Worm (Caenorhabditis elegans) whole organism, midembryonic: ENCODE measurements around the gene ges-1.

ENCODE experiments used
- T22C8.4 ChIP-seq: fragments of 200-800 bp; sonication (Bioruptor generic); IDR thresholded peaks from 2 replicates; pipeline ENCODE4 v1.3.6; 2022; ENCODE audit warnings: missing genetic modification characterization, missing compliant biosample characterization
- flt-1 ChIP-seq: fragments of 200-800 bp; sonication (Bioruptor generic); IDR thresholded peaks from 2 replicates; pipeline ENCODE4 v1.3.6; 2022; ENCODE audit warnings: missing genetic modification characterization, missing compliant biosample characterization
- klf-2 ChIP-seq: fragments of 200-800 bp; sonication (Bioruptor generic); conservative IDR thresholded peaks from 2 replicates; pipeline ENCODE4 v1.3.6; 2022; ENCODE audit warnings: missing genetic modification reagents, missing genetic modification characterization, missing compliant biosample characterization
- med-1 ChIP-seq: sonication (generic microtip); optimal IDR thresholded peaks from 2 replicates; lab custom pipeline; 2017; ENCODE audit warnings: missing genetic modification characterization, mild to moderate bottlenecking, missing compliant biosample characterization, antibody characterized with exemption, missing genetic modification reagents; ENCODE audit not compliant: insufficient read depth
- tab-1 ChIP-seq: fragments of 200-800 bp; sonication (Bioruptor generic); IDR thresholded peaks from 2 replicates; pipeline ENCODE4 v1.3.6; 2022; ENCODE audit warnings: missing genetic modification characterization, missing compliant biosample characterization

DNA sequence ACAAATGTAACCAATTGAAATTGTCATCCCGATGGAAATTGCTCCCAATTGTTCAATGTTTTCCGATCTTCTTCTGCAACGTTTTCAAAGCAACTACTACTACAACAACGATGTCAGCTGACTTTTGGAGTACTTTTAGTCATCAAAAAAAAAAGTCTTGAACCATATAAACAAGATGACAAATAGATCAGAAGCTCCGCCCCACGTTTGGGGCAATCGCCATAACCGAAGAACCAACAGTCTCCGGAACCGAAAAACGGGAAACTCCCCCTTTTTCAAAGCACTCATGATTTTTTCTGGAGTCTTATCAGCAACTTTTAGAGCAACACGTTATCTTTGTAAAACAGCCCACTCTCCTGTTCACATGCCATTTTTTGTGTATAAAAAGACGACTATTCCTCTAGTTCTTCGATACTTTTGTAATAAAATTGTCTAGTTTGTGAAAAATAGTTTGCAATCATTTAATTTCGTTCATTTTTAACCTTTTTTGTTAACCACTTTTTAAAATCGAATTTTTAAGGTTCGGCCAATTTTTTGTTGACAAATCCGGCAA, 27.5 kb upstream of the ges-1 start:
- TF ChIP-seq flt-1 (GFP tag; lab: Robert Waterston, UW) (no peak), med-1 (GFP tag; lab: Kevin White, UChicago) (no peak), tab-1 (GFP tag; lab: Robert Waterston, UW) (no peak), T22C8.4 (GFP tag; lab: Robert Waterston, UW) (no peak), klf-2 (GFP tag; lab: Robert Waterston, UW) (no peak)
